Worm (Caenorhabditis elegans) whole organism, early embryonic: ENCODE measurements around the gene popl-1.

ENCODE experiments used
- B0310.2 ChIP-seq: sonication (generic microtip); optimal IDR thresholded peaks from 2 replicates; lab custom pipeline; 2016; ENCODE audit warnings: mild to moderate bottlenecking, missing genetic modification characterization, missing compliant biosample characterization
- F13C5.2 ChIP-seq: sonication (generic microtip); optimal IDR thresholded peaks from 2 replicates; lab custom pipeline; 2017; ENCODE audit warnings: mild to moderate bottlenecking, missing genetic modification characterization, inconsistent platforms, missing compliant biosample characterization
- aly-1 ChIP-seq: sonication (generic microtip); optimal IDR thresholded peaks from 2 replicates; lab custom pipeline; 2016; ENCODE audit warnings: missing genetic modification characterization, missing compliant biosample characterization
- ama-1 ChIP-seq: fragments of 150-350 bp; optimal IDR thresholded peaks from 2 replicates; lab custom pipeline; 2014
- ceh-13 ChIP-seq: fragments of 200-800 bp; sonication (Bioruptor generic); optimal IDR thresholded peaks from 2 replicates; lab custom pipeline; 2018; ENCODE audit warnings: mild to moderate bottlenecking, missing genetic modification characterization, missing compliant biosample characterization
- ceh-36 ChIP-seq: sonication (generic microtip); optimal IDR thresholded peaks from 2 replicates; lab custom pipeline; 2016; ENCODE audit warnings: missing genetic modification characterization, inconsistent platforms, missing compliant biosample characterization
- ets-7 ChIP-seq: sonication (generic microtip); optimal IDR thresholded peaks from 2 replicates; lab custom pipeline; 2016; ENCODE audit warnings: missing genotype, missing genetic modification characterization, missing compliant biosample characterization
- flt-1 ChIP-seq: fragments of 200-800 bp; sonication (Bioruptor generic); IDR thresholded peaks from 2 replicates; pipeline ENCODE4 v1.3.6; 2022; ENCODE audit warnings: missing genetic modification characterization, missing compliant biosample characterization
- hmbx-1 ChIP-seq: sonication (generic microtip); optimal IDR thresholded peaks from 2 replicates; lab custom pipeline; 2016; ENCODE audit warnings: mild to moderate bottlenecking, missing genetic modification characterization, missing compliant biosample characterization
- hmg-4 ChIP-seq: fragments of 200-800 bp; sonication (Bioruptor generic); optimal IDR thresholded peaks from 2 replicates; lab custom pipeline; 2018; ENCODE audit warnings: mild to moderate bottlenecking, missing genetic modification characterization, missing compliant biosample characterization
- hnd-1 ChIP-seq: sonication (generic microtip); optimal IDR thresholded peaks from 2 replicates; lab custom pipeline; 2016; ENCODE audit warnings: missing genetic modification characterization, missing compliant biosample characterization
- pes-1 ChIP-seq: fragments of 200-800 bp; sonication (Bioruptor generic); IDR thresholded peaks from 2 replicates; pipeline ENCODE4 v1.3.6; 2022; ENCODE audit warnings: missing genetic modification reagents, missing genetic modification characterization, missing compliant biosample characterization
- scrt-1 ChIP-seq: fragments of 200-800 bp; sonication (Bioruptor generic); IDR thresholded peaks from 2 replicates; pipeline ENCODE4 v1.3.6; 2022; ENCODE audit warnings: missing genetic modification characterization, missing compliant biosample characterization
- sea-1 ChIP-seq: fragments of 200-800 bp; sonication (Bioruptor generic); conservative IDR thresholded peaks from 2 replicates; pipeline ENCODE4 v1.3.6; 2022; ENCODE audit warnings: missing genetic modification characterization, missing compliant biosample characterization
- tbx-11 ChIP-seq: fragments of 200-800 bp; sonication (Bioruptor generic); IDR thresholded peaks from 2 replicates; pipeline ENCODE4 v1.3.6; 2022; ENCODE audit warnings: missing genetic modification characterization, missing compliant biosample characterization
- tbx-37 ChIP-seq: fragments of 200-800 bp; sonication (Bioruptor generic); conservative IDR thresholded peaks from 2 replicates; pipeline ENCODE4 v1.3.6; 2022; ENCODE audit warnings: missing genetic modification reagents, missing genetic modification characterization, missing compliant biosample characterization
- tra-4 ChIP-seq: sonication (generic microtip); optimal IDR thresholded peaks from 2 replicates; lab custom pipeline; 2017; ENCODE audit warnings: missing genetic modification characterization, missing compliant biosample characterization

The popl-1 gene

DNA sequence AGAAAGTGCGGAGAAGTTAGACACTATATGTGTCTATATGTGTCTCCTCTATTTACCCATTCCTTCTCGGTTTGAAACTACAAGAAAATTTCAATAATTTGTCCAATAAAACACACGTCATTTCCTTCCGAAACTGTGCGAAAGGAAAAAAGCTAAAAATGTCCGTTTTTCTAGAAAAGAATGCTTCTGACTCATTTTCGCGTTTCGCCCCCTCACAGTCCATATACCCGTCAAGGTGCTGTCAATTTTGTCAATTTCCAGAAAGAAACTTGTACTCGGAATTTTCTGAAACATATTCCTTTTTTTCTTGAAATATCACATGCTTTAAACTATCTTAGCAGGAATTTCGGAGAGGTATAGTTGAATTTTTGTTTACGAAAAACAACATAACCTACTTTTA, 27.9 kb downstream of the popl-1 start:
- TF ChIP-seq F13C5.2 (tag; lab: Kevin White, UChicago), result no peak
- TF ChIP-seq aly-1 (tag; lab: Kevin White, UChicago), result no peak
- no peak for TF ChIP-seq ceh-13 (GFP tag; lab: Kevin White, UChicago)
- TF ChIP-seq hnd-1 (tag; lab: Kevin White, UChicago), result no peak
- no peak for TF ChIP-seq hmbx-1 (tag; lab: Kevin White, UChicago)
- no peak for TF ChIP-seq flt-1 (GFP tag; lab: Robert Waterston, UW)
- no peak for TF ChIP-seq B0310.2 (tag; lab: Kevin White, UChicago)
- no peak for TF ChIP-seq pes-1 (GFP tag; lab: Robert Waterston, UW)
- no peak for TF ChIP-seq hmg-4 (GFP tag; lab: Kevin White, UChicago)
- no peak for TF ChIP-seq tra-4 (tag; lab: Kevin White, UChicago)
- TF ChIP-seq tbx-37 (GFP tag; lab: Robert Waterston, UW), result no peak
- no peak for TF ChIP-seq ama-1 (lab: Kevin White, UChicago)
- no peak for TF ChIP-seq tbx-11 (GFP tag; lab: Robert Waterston, UW)
- no peak for TF ChIP-seq sea-1 (GFP tag; lab: Robert Waterston, UW)
- TF ChIP-seq ets-7, result no peak
- TF ChIP-seq scrt-1 (GFP tag; lab: Robert Waterston, UW), result no peak
- no peak for TF ChIP-seq ceh-36 (tag; lab: Kevin White, UChicago)

DNA sequence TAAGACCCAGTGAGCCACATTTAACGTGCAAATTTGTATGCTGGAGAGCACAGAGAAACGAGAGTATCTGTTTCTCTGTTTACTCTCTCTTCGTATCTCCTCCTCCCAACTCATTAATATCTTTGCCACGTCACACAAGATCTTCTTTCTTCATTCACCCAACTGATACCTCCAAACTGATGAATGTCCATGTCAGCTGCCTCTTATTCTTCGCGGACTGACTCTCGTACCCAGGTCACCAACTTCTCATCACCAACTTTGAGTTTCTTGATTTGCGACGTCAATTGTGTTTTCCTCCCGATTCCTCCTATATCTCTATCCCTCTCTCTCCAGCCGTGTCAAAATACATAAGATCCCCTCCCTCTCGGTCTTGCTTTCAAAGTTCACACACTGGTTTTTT, 28.4 kb downstream of the popl-1 start:
- TF ChIP-seq hnd-1 (tag; lab: Kevin White, UChicago) (no peak), tra-4 (tag; lab: Kevin White, UChicago) (no peak), sea-1 (GFP tag; lab: Robert Waterston, UW) (no peak), aly-1 (tag; lab: Kevin White, UChicago) (no peak), hmbx-1 (tag; lab: Kevin White, UChicago) (no peak)

DNA sequence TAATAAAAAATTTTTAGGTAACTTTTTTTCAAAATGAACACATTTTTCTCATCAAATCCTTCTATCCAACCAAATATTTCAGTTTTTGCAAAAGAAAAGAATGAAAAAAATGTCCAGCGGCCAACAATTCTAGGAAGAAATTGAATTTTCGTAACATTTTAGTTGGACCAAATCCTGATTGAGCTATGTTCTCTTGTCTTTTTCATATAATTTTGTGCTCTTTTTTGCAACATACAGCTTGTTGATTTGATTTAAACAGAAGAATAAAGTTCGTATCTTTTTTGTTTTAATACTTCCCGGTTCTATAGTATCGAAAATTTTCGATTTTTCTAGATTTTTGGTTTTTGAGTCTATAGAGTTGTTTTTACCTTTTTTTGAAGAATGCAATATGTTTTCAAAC, 31.3 kb downstream of the popl-1 start:
- TF ChIP-seq tra-4 (tag; lab: Kevin White, UChicago), result no peak
- TF ChIP-seq hnd-1 (tag; lab: Kevin White, UChicago), result no peak
- TF ChIP-seq ets-7, result no peak
- TF ChIP-seq pes-1 (GFP tag; lab: Robert Waterston, UW), result no peak
- no peak for TF ChIP-seq scrt-1 (GFP tag; lab: Robert Waterston, UW)
- no peak for TF ChIP-seq ceh-36 (tag; lab: Kevin White, UChicago)
- TF ChIP-seq tbx-11 (GFP tag; lab: Robert Waterston, UW), result no peak
- no peak for TF ChIP-seq aly-1 (tag; lab: Kevin White, UChicago)
- no peak for TF ChIP-seq ceh-13 (GFP tag; lab: Kevin White, UChicago)
- no peak for TF ChIP-seq hmg-4 (GFP tag; lab: Kevin White, UChicago)
- TF ChIP-seq B0310.2 (tag; lab: Kevin White, UChicago), result no peak
- no peak for TF ChIP-seq sea-1 (GFP tag; lab: Robert Waterston, UW)
- no peak for TF ChIP-seq F13C5.2 (tag; lab: Kevin White, UChicago)
- no peak for TF ChIP-seq ama-1 (lab: Kevin White, UChicago)
- TF ChIP-seq flt-1 (GFP tag; lab: Robert Waterston, UW), result no peak
- TF ChIP-seq hmbx-1 (tag; lab: Kevin White, UChicago), result no peak
- no peak for TF ChIP-seq tbx-37 (GFP tag; lab: Robert Waterston, UW)

DNA sequence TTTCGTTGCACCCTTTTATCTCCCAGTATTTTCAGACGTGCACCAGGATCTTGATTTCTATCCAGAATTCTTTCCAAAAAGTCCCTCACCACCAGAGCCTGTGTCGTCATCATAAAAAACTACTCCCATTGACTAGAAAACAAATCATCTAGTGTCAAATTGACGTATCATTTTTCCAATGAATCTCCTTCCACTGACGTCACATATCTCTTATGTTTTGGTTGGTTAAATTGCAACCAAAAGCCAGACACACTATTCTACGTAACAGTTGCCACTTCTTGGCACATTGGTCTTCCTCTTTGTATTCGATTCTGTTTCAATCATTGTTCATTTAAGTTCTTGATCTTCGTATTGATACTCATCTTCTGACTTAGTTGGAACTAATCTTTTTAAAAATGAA, 32.6 kb downstream of the popl-1 start:
- no peak for TF ChIP-seq hmg-4 (GFP tag; lab: Kevin White, UChicago)
- no peak for TF ChIP-seq B0310.2 (tag; lab: Kevin White, UChicago)
- no peak for TF ChIP-seq ceh-13 (GFP tag; lab: Kevin White, UChicago)
- TF ChIP-seq flt-1 (GFP tag; lab: Robert Waterston, UW), result no peak
- no peak for TF ChIP-seq ama-1 (lab: Kevin White, UChicago)
- TF ChIP-seq F13C5.2 (tag; lab: Kevin White, UChicago), result no peak
- no peak for TF ChIP-seq ets-7

DNA sequence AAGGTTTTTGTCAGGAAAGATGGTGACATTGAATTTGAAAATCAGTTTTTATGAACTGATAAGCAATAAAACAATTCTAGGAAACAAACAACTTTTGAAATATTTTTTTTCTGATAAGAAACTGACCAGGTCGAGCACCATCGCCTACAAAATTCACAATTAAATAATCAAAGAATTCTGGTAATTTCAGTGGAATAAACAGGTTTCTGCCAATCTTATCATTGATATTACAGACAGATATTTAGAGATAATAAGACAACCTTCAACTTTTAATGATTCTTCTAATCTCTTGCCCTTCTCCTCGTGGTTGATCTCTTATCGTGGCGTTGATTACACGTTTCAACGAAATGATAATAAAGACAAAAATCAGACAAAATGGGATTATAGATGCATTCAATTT, 34.4 kb downstream of the popl-1 start:
- TF ChIP-seq ets-7, result no peak
- no peak for TF ChIP-seq tbx-11 (GFP tag; lab: Robert Waterston, UW)
- TF ChIP-seq B0310.2 (tag; lab: Kevin White, UChicago), result no peak
- no peak for TF ChIP-seq pes-1 (GFP tag; lab: Robert Waterston, UW)
- TF ChIP-seq tbx-37 (GFP tag; lab: Robert Waterston, UW), result no peak
- no peak for TF ChIP-seq sea-1 (GFP tag; lab: Robert Waterston, UW)
- no peak for TF ChIP-seq F13C5.2 (tag; lab: Kevin White, UChicago)
- TF ChIP-seq ama-1 (lab: Kevin White, UChicago), result no peak
- no peak for TF ChIP-seq ceh-13 (GFP tag; lab: Kevin White, UChicago)
- TF ChIP-seq hnd-1 (tag; lab: Kevin White, UChicago), result no peak
- no peak for TF ChIP-seq scrt-1 (GFP tag; lab: Robert Waterston, UW)
- no peak for TF ChIP-seq hmg-4 (GFP tag; lab: Kevin White, UChicago)
- TF ChIP-seq aly-1 (tag; lab: Kevin White, UChicago), result no peak

DNA sequence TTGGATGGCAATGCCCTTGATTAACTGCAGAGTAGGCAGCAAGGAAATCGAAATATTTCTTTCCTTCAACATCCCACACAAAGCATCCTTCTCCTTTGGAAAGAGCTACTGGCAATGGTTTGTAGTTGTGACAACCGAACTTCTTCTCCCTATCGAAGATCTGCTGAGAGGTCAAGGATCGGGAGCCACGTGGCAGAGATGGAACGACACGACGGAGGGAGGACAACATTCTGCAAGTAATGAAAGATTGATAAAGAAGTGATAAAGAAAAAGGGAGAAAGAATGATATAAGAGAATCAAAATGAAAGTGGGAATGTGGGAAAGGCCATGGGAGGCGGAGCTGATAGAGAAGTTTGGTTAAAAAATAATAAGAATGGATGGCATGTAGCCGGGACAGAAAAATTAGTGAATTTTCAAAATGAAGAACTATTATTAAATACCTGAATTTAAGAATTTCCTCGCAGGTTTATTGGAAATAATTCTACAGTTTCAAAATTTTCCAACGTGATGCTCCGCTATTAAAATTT, 35.0 kb downstream of the popl-1 start, which contains the start of gene oatr-1:
Gene oatr-1, minus strand, starts transcription at position 477 of the 527 bp plus-strand sequence.
- no peak for TF ChIP-seq hmg-4 (GFP tag; lab: Kevin White, UChicago)
- no peak for TF ChIP-seq tbx-11 (GFP tag; lab: Robert Waterston, UW)
- TF ChIP-seq hnd-1 (tag; lab: Kevin White, UChicago), result no peak
- no peak for TF ChIP-seq ama-1 (lab: Kevin White, UChicago)
- TF ChIP-seq sea-1 (GFP tag; lab: Robert Waterston, UW), result no peak
- TF ChIP-seq ceh-36 (tag; lab: Kevin White, UChicago), result no peak
- no peak for TF ChIP-seq flt-1 (GFP tag; lab: Robert Waterston, UW)
- TF ChIP-seq ets-7, result no peak
- no peak for TF ChIP-seq B0310.2 (tag; lab: Kevin White, UChicago)
- TF ChIP-seq hmbx-1 (tag; lab: Kevin White, UChicago), result no peak
- TF ChIP-seq tbx-37 (GFP tag; lab: Robert Waterston, UW), result no peak
- no peak for TF ChIP-seq F13C5.2 (tag; lab: Kevin White, UChicago)
- no peak for TF ChIP-seq aly-1 (tag; lab: Kevin White, UChicago)
- no peak for TF ChIP-seq tra-4 (tag; lab: Kevin White, UChicago)
- TF ChIP-seq scrt-1 (GFP tag; lab: Robert Waterston, UW), result no peak
- no peak for TF ChIP-seq ceh-13 (GFP tag; lab: Kevin White, UChicago)
